Fruit fly (Drosophila melanogaster) whole organism, embryonic: ENCODE measurements around the gene lectin-33A.

Source experiments
- CG10209 ChIP-seq: fragments of 200-800 bp; sonication (Bioruptor generic); optimal IDR thresholded peaks from 3 replicates; lab custom pipeline; 2017; ENCODE audit warnings: missing biosample characterization, mild to moderate bottlenecking, missing genetic modification characterization, missing genetic modification reagents
- CG10321 ChIP-seq: fragments of 200-800 bp; sonication (Bioruptor generic); IDR thresholded peaks from 2 replicates; pipeline ENCODE4 v1.3.6; 2022; ENCODE audit warnings: missing biosample characterization, missing genetic modification characterization
- CG10979 ChIP-seq: fragments of 200-800 bp; sonication (Bioruptor generic); optimal IDR thresholded peaks from 2 replicates; lab custom pipeline; 2018; ENCODE audit warnings: missing biosample characterization, mild to moderate bottlenecking, missing genetic modification characterization, moderate library complexity
- CG11456 ChIP-seq: fragments of 200-800 bp; sonication (Bioruptor generic); IDR thresholded peaks from 3 replicates; pipeline ENCODE4 v1.3.6; 2022; ENCODE audit warnings: missing biosample characterization, missing genetic modification characterization
- CG11560 ChIP-seq: fragments of 200-800 bp; sonication (Bioruptor generic); IDR thresholded peaks from 3 replicates; pipeline ENCODE4 v1.3.6; 2022; ENCODE audit warnings: missing biosample characterization, missing genetic modification characterization
- CG12299 ChIP-seq: fragments of 200-800 bp; sonication (Bioruptor generic); optimal IDR thresholded peaks from 2 replicates; lab custom pipeline; 2018; ENCODE audit warnings: missing biosample characterization, mild to moderate bottlenecking, missing genetic modification characterization
- CG12391 ChIP-seq: fragments of 200-800 bp; sonication (Bioruptor generic); optimal IDR thresholded peaks from 3 replicates; lab custom pipeline; 2018; ENCODE audit warnings: missing biosample characterization, mild to moderate bottlenecking, missing genetic modification characterization, moderate library complexity
- CG12659 ChIP-seq: fragments of 200-800 bp; sonication (Bioruptor generic); optimal IDR thresholded peaks from 3 replicates; lab custom pipeline; 2017; ENCODE audit warnings: mild to moderate bottlenecking, missing biosample characterization, missing genetic modification reagents, missing genetic modification characterization
- CG14667 ChIP-seq: fragments of 200-800 bp; sonication (Bioruptor generic); IDR thresholded peaks from 2 replicates; pipeline ENCODE4 v1.3.6; 2022; ENCODE audit warnings: missing biosample characterization, missing genetic modification characterization
- CG15011 ChIP-seq: fragments of 200-800 bp; sonication (Bioruptor generic); optimal IDR thresholded peaks from 3 replicates; lab custom pipeline; 2018; ENCODE audit warnings: missing biosample characterization, mild to moderate bottlenecking, missing genetic modification characterization
- CG17612 ChIP-seq: fragments of 200-800 bp; sonication (Bioruptor generic); IDR thresholded peaks from 2 replicates; pipeline ENCODE4 v1.3.6; 2022; ENCODE audit warnings: missing biosample characterization, missing genetic modification characterization
- CG2875 ChIP-seq: fragments of 200-800 bp; sonication (Bioruptor generic); optimal IDR thresholded peaks from 2 replicates; lab custom pipeline; 2017; ENCODE audit warnings: missing biosample characterization, mild to moderate bottlenecking, missing genetic modification characterization, missing genetic modification reagents
- CG30403 ChIP-seq: fragments of 200-800 bp; sonication (Bioruptor generic); optimal IDR thresholded peaks from 3 replicates; lab custom pipeline; 2016; ENCODE audit warnings: missing biosample characterization, missing genetic modification characterization
- CG31388 ChIP-seq: fragments of 200-800 bp; sonication (Bioruptor generic); optimal IDR thresholded peaks from 2 replicates; lab custom pipeline; 2016; ENCODE audit warnings: missing biosample characterization, missing genetic modification characterization
- CG3726 ChIP-seq: fragments of 200-800 bp; sonication (Bioruptor generic); IDR thresholded peaks from 3 replicates; pipeline ENCODE4, ENCODE4 v1.3.6; 2022; ENCODE audit warnings: missing biosample characterization, missing genetic modification characterization
- CG4404 ChIP-seq: fragments of 200-800 bp; sonication (Bioruptor generic); IDR thresholded peaks from 2 replicates; pipeline ENCODE4 v1.3.6; 2022; ENCODE audit warnings: missing biosample characterization, missing genetic modification characterization
- CG4617 ChIP-seq: fragments of 200-800 bp; sonication (Bioruptor generic); optimal IDR thresholded peaks from 3 replicates; lab custom pipeline; 2016; ENCODE audit warnings: missing biosample characterization, missing genetic modification characterization, borderline replicate concordance
- CG4730 ChIP-seq: fragments of 200-800 bp; sonication (Bioruptor generic); IDR thresholded peaks from 2 replicates; pipeline ENCODE4 v1.3.6; 2022; ENCODE audit warnings: missing biosample characterization, missing genetic modification characterization
- CG6813 ChIP-seq: fragments of 200-800 bp; sonication (Bioruptor generic); optimal IDR thresholded peaks from 2 replicates; lab custom pipeline; 2017; ENCODE audit warnings: missing biosample characterization, missing genetic modification characterization, mild to moderate bottlenecking, moderate library complexity, missing genetic modification reagents
- CG7556 ChIP-seq: fragments of 200-800 bp; sonication (Bioruptor generic); optimal IDR thresholded peaks from 2 replicates; lab custom pipeline; 2017; ENCODE audit warnings: missing biosample characterization, mild to moderate bottlenecking, missing genetic modification characterization
- Camta ChIP-seq: fragments of 200-800 bp; sonication (Bioruptor generic); optimal IDR thresholded peaks from 2 replicates; lab custom pipeline; 2016; ENCODE audit warnings: missing biosample characterization, missing genetic modification characterization
- Dll ChIP-seq: fragments of 200-800 bp; sonication (Bioruptor generic); IDR thresholded peaks from 4 replicates; pipeline ENCODE4 v1.3.6; 2022; ENCODE audit warnings: missing biosample characterization, missing genetic modification characterization; ENCODE audit not compliant: partially characterized antibody
- Drgx ChIP-seq: fragments of 200-800 bp; sonication (Bioruptor generic); IDR thresholded peaks from 2 replicates; pipeline ENCODE4 v1.3.6; 2022; ENCODE audit warnings: missing biosample characterization, missing genetic modification characterization
- HmgD ChIP-seq: fragments of 200-800 bp; sonication (Bioruptor generic); optimal IDR thresholded peaks from 3 replicates; lab custom pipeline; 2016; ENCODE audit warnings: missing biosample characterization, missing genetic modification characterization
- MESR4 ChIP-seq: fragments of 200-800 bp; sonication (Bioruptor generic); optimal IDR thresholded peaks from 2 replicates; lab custom pipeline; 2018; ENCODE audit warnings: missing biosample characterization, mild to moderate bottlenecking, missing genetic modification characterization, moderate library complexity
- Nf-YA ChIP-seq: fragments of 200-800 bp; sonication (Bioruptor generic); IDR thresholded peaks from 2 replicates; pipeline ENCODE4 v1.3.6; 2022; ENCODE audit warnings: missing biosample characterization, missing genetic modification characterization
- Poxn ChIP-seq: fragments of 200-800 bp; sonication (Bioruptor generic); IDR thresholded peaks from 2 replicates; pipeline ENCODE4 v1.3.6; 2022; ENCODE audit warnings: missing biosample characterization, missing genetic modification characterization
- Ptx1 ChIP-seq: fragments of 200-800 bp; sonication (Bioruptor generic); IDR thresholded peaks from 2 replicates; pipeline ENCODE4 v1.3.6; 2022; ENCODE audit warnings: missing biosample characterization, missing genetic modification characterization
- Sry-δ ChIP-seq: fragments of 200-800 bp; sonication (Bioruptor generic); optimal IDR thresholded peaks from 2 replicates; lab custom pipeline; 2016; ENCODE audit warnings: missing biosample characterization, missing genetic modification characterization
- Ssrp ChIP-seq: fragments of 200-800 bp; sonication (Bioruptor generic); optimal IDR thresholded peaks from 2 replicates; lab custom pipeline; 2018; ENCODE audit warnings: missing biosample characterization, mild to moderate bottlenecking, missing genetic modification characterization, moderate library complexity
- Xbp1 ChIP-seq: fragments of 200-800 bp; sonication (Bioruptor generic); optimal IDR thresholded peaks from 3 replicates; lab custom pipeline; 2016; ENCODE audit warnings: missing biosample characterization, mild to moderate bottlenecking, missing genetic modification characterization
- ac ChIP-seq: fragments of 200-800 bp; sonication (Bioruptor generic); optimal IDR thresholded peaks from 3 replicates; lab custom pipeline; 2017; ENCODE audit warnings: missing biosample characterization, mild to moderate bottlenecking, missing genetic modification characterization
- al ChIP-seq: fragments of 200-800 bp; sonication (Bioruptor generic); IDR thresholded peaks from 2 replicates; pipeline ENCODE4 v1.3.6; 2022; ENCODE audit warnings: missing biosample characterization, missing genetic modification characterization
- ase ChIP-seq: fragments of 200-800 bp; sonication (Bioruptor generic); IDR thresholded peaks from 3 replicates; pipeline ENCODE4 v1.3.6; 2022; ENCODE audit warnings: missing biosample characterization, missing genetic modification characterization
- ato ChIP-seq: fragments of 200-800 bp; sonication (Bioruptor generic); IDR thresholded peaks from 2 replicates; pipeline ENCODE4 v1.3.6; 2022; ENCODE audit warnings: missing biosample characterization, missing genetic modification characterization; ENCODE audit not compliant: partially characterized antibody
- cad ChIP-seq: fragments of >200 bp; optimal IDR thresholded peaks from 2 replicates; lab custom pipeline; 2017; ENCODE audit warnings: missing biosample characterization, missing genetic modification characterization
- danr ChIP-seq: fragments of 200-800 bp; sonication (Bioruptor generic); IDR thresholded peaks from 2 replicates; pipeline ENCODE4 v1.3.6; 2022; ENCODE audit warnings: missing biosample characterization, missing genetic modification characterization
- dati ChIP-seq: fragments of 200-800 bp; sonication (Bioruptor generic); IDR thresholded peaks from 2 replicates; pipeline ENCODE4 v1.3.6; 2022; ENCODE audit warnings: missing biosample characterization, missing genetic modification characterization
- gem ChIP-seq: fragments of 200-800 bp; sonication (Bioruptor generic); optimal IDR thresholded peaks from 2 replicates; lab custom pipeline; 2019; ENCODE audit warnings: missing biosample characterization, mild to moderate bottlenecking, missing genetic modification characterization, moderate library complexity
- grn ChIP-seq: fragments of 200-800 bp; sonication (Bioruptor generic); optimal IDR thresholded peaks from 3 replicates; lab custom pipeline; 2017; ENCODE audit warnings: missing biosample characterization, missing genetic modification characterization
- gro ChIP-seq: fragments of 200-800 bp; sonication (Bioruptor generic); optimal IDR thresholded peaks from 2 replicates; lab custom pipeline; 2016; ENCODE audit warnings: missing biosample characterization, missing genetic modification characterization
- jing ChIP-seq: fragments of 200-800 bp; sonication (Bioruptor generic); optimal IDR thresholded peaks from 2 replicates; lab custom pipeline; 2018; ENCODE audit warnings: missing biosample characterization, mild to moderate bottlenecking, missing genetic modification characterization
- ken ChIP-seq: fragments of 200-800 bp; sonication (Bioruptor generic); IDR thresholded peaks from 3 replicates; pipeline ENCODE4 v1.3.6; 2022; ENCODE audit warnings: missing biosample characterization, missing genetic modification characterization
- nom ChIP-seq: fragments of 200-800 bp; sonication (Bioruptor generic); optimal IDR thresholded peaks from 2 replicates; lab custom pipeline; 2017; ENCODE audit warnings: missing biosample characterization, missing genetic modification characterization, mild to moderate bottlenecking, moderate library complexity, missing genetic modification reagents
- otp ChIP-seq: fragments of 200-800 bp; sonication (Bioruptor generic); IDR thresholded peaks from 3 replicates; pipeline ENCODE4, ENCODE4 v1.3.6; 2022; ENCODE audit warnings: missing biosample characterization, missing genetic modification characterization
- pan ChIP-seq, 4 experiments: fragments of >200 bp in 3 of 4; fragments of 200-800 bp in 1 of 4; sonication (Bioruptor generic) in 1 of 4; optimal IDR thresholded peaks in 3 of 4; IDR thresholded peaks in 1 of 4; 2 replicates each; pipeline versions ENCODE4 v1.3.6 to Lab custom; 2017 to 2022; ENCODE audit warnings: missing biosample characterization in 2 of 4, missing genetic modification characterization in 2 of 4, mixed read lengths in 1 of 4
- ranshi ChIP-seq: fragments of 200-800 bp; sonication (Bioruptor generic); IDR thresholded peaks from 2 replicates; pipeline ENCODE4 v1.3.6; 2022; ENCODE audit warnings: missing biosample characterization, missing genetic modification characterization
- ro ChIP-seq: fragments of 200-800 bp; sonication (Bioruptor generic); IDR thresholded peaks from 2 replicates; pipeline ENCODE4 v1.3.6; 2022; ENCODE audit warnings: missing biosample characterization, missing genetic modification characterization
- sug ChIP-seq: fragments of 200-800 bp; optimal IDR thresholded peaks from 2 replicates; lab custom pipeline; 2019; ENCODE audit warnings: missing biosample characterization, mild to moderate bottlenecking, missing genetic modification characterization, moderate library complexity
- zfh2 ChIP-seq: fragments of 200-800 bp; sonication (Bioruptor generic); optimal IDR thresholded peaks from 2 replicates; lab custom pipeline; 2016; ENCODE audit warnings: missing biosample characterization, missing genetic modification characterization

Gene lectin-33A

dm6 chr2L:10967257-10968008 is 34.4 kb upstream of the lectin-33A start (continued):
- TF ChIP-seq nom (GFP tag; lab: Kevin White, UChicago) (peak; percentile 95), zfh2 (GFP tag; lab: Kevin White, UChicago) (no peak), Nf-YA (GFP tag; lab: Robert Waterston, UW) (0 out of 2 replicates have a peak, but pooled peaks have one; percentile 13), Drgx (GFP tag; lab: Robert Waterston, UW) (no peak; the same call in 1 of the 2 replicates), otp (GFP tag; lab: Robert Waterston, UW) (0 out of 3 replicates have a peak, but pooled peaks have one; percentile 24), MESR4 (GFP tag; lab: Kevin White, UChicago) (peak; percentile 70), CG4730 (GFP tag; lab: Robert Waterston, UW) (no peak), CG3726 (GFP tag; lab: Robert Waterston, UW) (no peak), CG11456 (GFP tag; lab: Robert Waterston, UW) (no peak), cad (peak; percentile 32), Ptx1 (GFP tag; lab: Robert Waterston, UW) (no peak), ken (GFP tag; lab: Robert Waterston, UW) (0 out of 3 replicates have a peak, but pooled peaks have one; percentile 26), Poxn (GFP tag; lab: Robert Waterston, UW) (no peak), Dll (GFP tag; lab: Robert Waterston, UW) (peak; percentile 34; the same call in 1 of the 4 replicates), CG12659 (peak; percentile 29), CG11560 (no peak), CG4404 (GFP tag; lab: Robert Waterston, UW) (no peak), ase (GFP tag; lab: Robert Waterston, UW) (no peak), CG17612 (no peak), Camta (GFP tag; lab: Kevin White, UChicago) (no peak), HmgD (GFP tag; lab: Kevin White, UChicago) (no peak), CG7556 (no peak), CG4617 (GFP tag; lab: Kevin White, UChicago) (peak; percentile 79), CG10209 (GFP tag; lab: Kevin White, UChicago) (no peak), ac (GFP tag; lab: Kevin White, UChicago) (no peak), Xbp1 (GFP tag; lab: Kevin White, UChicago) (peak; percentile 34), gro (GFP tag; lab: Kevin White, UChicago) (no peak), Sry-δ (GFP tag; lab: Kevin White, UChicago) (no peak), Ssrp (no peak), ranshi (GFP tag; lab: Robert Waterston, UW) (no peak), CG12299 (tag; lab: Kevin White, UChicago) (peak; percentile 20), CG2875 (GFP tag; lab: Kevin White, UChicago) (no peak), CG31388 (GFP tag; lab: Kevin White, UChicago) (no peak), CG10979 (tag; lab: Kevin White, UChicago) (peak; percentile 39), CG10321 (no peak), CG6813 (no peak), CG15011 (no peak), danr (GFP tag; lab: Robert Waterston, UW) (no peak), grn (GFP tag; lab: Kevin White, UChicago) (no peak), al (GFP tag; lab: Robert Waterston, UW) (no peak), jing (no peak), pan (optimal IDR thresholded peaks at IDR 0.05; lab: Kevin White, UChicago) (no peak), pan (GFP tag; optimal IDR thresholded peaks at IDR 0.05 in 1 of 2, IDR thresholded peaks at IDR 0.05 in 1 of 2) (no peak), CG12391 (tag; lab: Kevin White, UChicago) (peak; percentile 17), CG14667 (GFP tag; lab: Robert Waterston, UW) (no peak), gem (tag; lab: Kevin White, UChicago) (no peak), CG30403 (GFP tag; lab: Kevin White, UChicago) (no peak), ato (GFP tag; lab: Robert Waterston, UW) (no peak), sug (tag; lab: Kevin White, UChicago) (peak; percentile 15), dati (no peak), ro (GFP tag; lab: Robert Waterston, UW) (no peak)
